Fruit fly (Drosophila melanogaster) Kc167 (cell line): ENCODE results near the gene CG17475.

Experiments used
- Myc ChIP-seq: fragments of >200 bp; optimal IDR thresholded peaks from 2 replicates; lab custom pipeline; 2017; ENCODE audit warnings: missing external identifiers
- Sin3A ChIP-seq: fragments of >200 bp; optimal IDR thresholded peaks from 2 replicates; lab custom pipeline; 2018; ENCODE audit warnings: missing external identifiers
- h ChIP-seq: fragments of >200 bp; optimal IDR thresholded peaks from 3 replicates; lab custom pipeline; 2018; ENCODE audit warnings: missing external identifiers
- insv ChIP-seq: fragments of >200 bp; optimal IDR thresholded peaks from 3 replicates; lab custom pipeline; 2018; ENCODE audit warnings: missing external identifiers
- psq ChIP-seq: fragments of >200 bp; optimal IDR thresholded peaks from 2 replicates; lab custom pipeline; 2017; ENCODE audit warnings: missing external identifiers
- ttk ChIP-seq: sonication (Bioruptor generic); optimal IDR thresholded peaks from 2 replicates; lab custom pipeline; 2017; ENCODE audit warnings: missing external identifiers

DNA sequence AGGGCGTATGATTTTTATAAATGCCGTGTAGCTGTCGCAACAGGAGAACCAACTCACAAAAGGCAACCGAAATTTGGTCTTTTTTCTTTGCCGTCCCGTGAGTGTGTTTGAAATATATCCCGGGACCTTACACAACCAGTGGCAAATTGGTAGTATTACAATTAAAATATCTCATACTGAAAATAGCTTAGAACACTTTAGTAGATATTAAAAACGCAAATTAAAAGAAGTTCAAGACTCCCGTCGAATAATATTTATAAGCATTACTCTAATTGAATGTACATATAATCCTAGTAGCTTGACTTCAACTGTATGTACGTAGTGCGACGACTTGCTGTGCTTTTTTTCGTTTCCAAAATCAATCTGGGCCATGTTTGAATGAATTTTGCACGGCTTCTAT lies 47.9 kb upstream of the CG17475 start:
- TF ChIP-seq Myc (no peak), h (lab: Kevin White, UChicago) (no peak), psq (lab: Kevin White, UChicago) (no peak), Sin3A (lab: Kevin White, UChicago) (no peak), insv (lab: Kevin White, UChicago) (no peak), ttk (lab: Kevin White, UChicago) (no peak)
